Worm (Caenorhabditis elegans) whole organism, L4 larva: ENCODE measurements around the gene Y51H4A.938.
"Not testable (repeated sequence)": the region's sequence is repeated elsewhere in the genome, so short reads cannot be mapped to it uniquely, and the experiment has no call there.

Experiments
- D1046.2 ChIP-seq: fragments of 200-800 bp; sonication (Bioruptor generic); IDR thresholded peaks from 2 replicates; pipeline ENCODE4 v1.3.6; 2022; ENCODE audit warnings: missing genetic modification characterization, missing compliant biosample characterization
- T26A8.4 ChIP-seq: fragments of 200-800 bp; sonication (Bioruptor generic); IDR thresholded peaks from 2 replicates; pipeline ENCODE4 v1.3.6; 2022; ENCODE audit warnings: missing genetic modification characterization, missing compliant biosample characterization
- Y105C5A.15 ChIP-seq: fragments of 200-800 bp; sonication (Bioruptor generic); IDR thresholded peaks from 2 replicates; pipeline ENCODE4 v1.3.6; 2022; ENCODE audit warnings: missing genetic modification characterization, missing compliant biosample characterization
- Y48G9A.11 ChIP-seq: fragments of 200-800 bp; sonication (Bioruptor generic); IDR thresholded peaks from 2 replicates; pipeline ENCODE4 v1.3.6; 2022; ENCODE audit warnings: missing genetic modification reagents, missing genetic modification characterization, missing compliant biosample characterization
- Y5F2A.4 ChIP-seq: fragments of 200-800 bp; sonication (Bioruptor generic); optimal IDR thresholded peaks from 2 replicates; lab custom pipeline; 2018; ENCODE audit warnings: mild to moderate bottlenecking, missing genetic modification characterization, missing compliant biosample characterization
- ZK546.5 ChIP-seq, 2 experiments: sonication (generic microtip); optimal IDR thresholded peaks; 2 replicates each; lab custom pipeline; 2017; ENCODE audit warnings: missing biosample characterization in 2 of 2, missing genetic modification characterization in 2 of 2
- aha-1 ChIP-seq: fragments of 150-350 bp; peaks from one replicate; lab custom pipeline; 2014; ENCODE audit warnings: missing biosample characterization, missing genetic modification characterization
- aly-2 ChIP-seq: sonication (generic microtip); optimal IDR thresholded peaks from 2 replicates; lab custom pipeline; 2018; ENCODE audit warnings: missing biosample characterization, missing genetic modification characterization
- ama-1 ChIP-seq: fragments of 150-350 bp; optimal IDR thresholded peaks from 2 replicates; lab custom pipeline; 2014; ENCODE audit warnings: inconsistent platforms, mixed read lengths
- arid-1 ChIP-seq: fragments of 200-800 bp; sonication (Bioruptor generic); conservative IDR thresholded peaks from 2 replicates; pipeline ENCODE4 v1.3.6; 2022; ENCODE audit warnings: missing genetic modification reagents, missing genetic modification characterization, missing compliant biosample characterization
- attf-4 ChIP-seq: sonication (generic microtip); optimal IDR thresholded peaks from 3 replicates; lab custom pipeline; 2017; ENCODE audit warnings: missing biosample characterization, missing genetic modification characterization
- ceh-28 ChIP-seq: fragments of 150-350 bp; optimal IDR thresholded peaks from 2 replicates; lab custom pipeline; 2014; ENCODE audit warnings: missing biosample characterization, missing genetic modification reagents, missing genetic modification characterization
- ceh-82 ChIP-seq: sonication (generic microtip); optimal IDR thresholded peaks from 2 replicates; lab custom pipeline; 2017; ENCODE audit warnings: missing biosample characterization, missing genetic modification characterization
- ces-1 ChIP-seq: fragments of 150-350 bp; sonication (generic microtip); optimal IDR thresholded peaks from 4 replicates; lab custom pipeline; 2014; ENCODE audit warnings: missing biosample characterization, missing genetic modification reagents, missing genetic modification characterization
- daf-12 ChIP-seq: fragments of 150-350 bp; optimal IDR thresholded peaks from 2 replicates; lab custom pipeline; 2014; ENCODE audit warnings: missing biosample characterization, missing genetic modification reagents, missing genetic modification characterization
- daf-16 ChIP-seq, 3 experiments: sonication (generic microtip); optimal IDR thresholded peaks; 2 replicates each; lab custom pipeline; 2016 to 2017; ENCODE audit warnings: missing genetic modification characterization in 3 of 3, missing genetic modification reagents in 3 of 3, mild to moderate bottlenecking in 2 of 3, missing compliant biosample characterization in 2 of 3, missing biosample characterization in 1 of 3, moderate library complexity in 1 of 3
- dmd-8 ChIP-seq: fragments of 200-800 bp; sonication (Bioruptor generic); IDR thresholded peaks from 2 replicates; pipeline ENCODE4 v1.3.6; 2022; ENCODE audit warnings: missing genetic modification characterization, missing compliant biosample characterization
- dpl-1 ChIP-seq: fragments of 150-350 bp; optimal IDR thresholded peaks from 2 replicates; lab custom pipeline; 2014; ENCODE audit warnings: missing biosample characterization, missing genetic modification reagents, missing genetic modification characterization
- dve-1 ChIP-seq: sonication (generic microtip); optimal IDR thresholded peaks from 2 replicates; lab custom pipeline; 2017; ENCODE audit warnings: antibody characterized with exemption, mild to moderate bottlenecking, missing genetic modification characterization, missing compliant biosample characterization; ENCODE audit not compliant: insufficient read depth
- egl-27 ChIP-seq: sonication (generic microtip); optimal IDR thresholded peaks from 3 replicates; lab custom pipeline; 2017; ENCODE audit warnings: missing biosample characterization, missing genetic modification reagents, missing genetic modification characterization
- hif-1 ChIP-seq, 2 experiments: sonication (generic microtip); optimal IDR thresholded peaks; 2 replicates each; lab custom pipeline; 2016 to 2017; ENCODE audit warnings: missing compliant biosample characterization in 2 of 2, missing genetic modification characterization in 2 of 2, missing genetic modification reagents in 2 of 2, missing genotype in 2 of 2, mild to moderate bottlenecking in 1 of 2
- hmg-1.1 ChIP-seq: fragments of 200-800 bp; sonication (Bioruptor generic); IDR thresholded peaks from 2 replicates; pipeline ENCODE4 v1.3.6; 2022; ENCODE audit warnings: missing genetic modification reagents, missing genetic modification characterization, missing compliant biosample characterization
- lin-38 ChIP-seq: fragments of 200-800 bp; sonication (Bioruptor generic); IDR thresholded peaks from 2 replicates; pipeline ENCODE4 v1.3.6; 2022; ENCODE audit warnings: missing genetic modification reagents, missing genetic modification characterization, missing compliant biosample characterization
- madf-5 ChIP-seq, 2 experiments: fragments of 200-800 bp; sonication (Bioruptor generic); IDR thresholded peaks; 2 replicates each; pipeline ENCODE4 v1.3.6; 2022; ENCODE audit warnings: missing compliant biosample characterization in 2 of 2, missing genetic modification characterization in 2 of 2
- mep-1 ChIP-seq: fragments of 150-350 bp; sonication (generic microtip); optimal IDR thresholded peaks from 3 replicates; lab custom pipeline; 2014; ENCODE audit warnings: missing biosample characterization, missing genetic modification characterization
- mes-2 ChIP-seq: sonication (generic microtip); optimal IDR thresholded peaks from 2 replicates; lab custom pipeline; 2016; ENCODE audit warnings: missing genotype, mild to moderate bottlenecking, missing genetic modification characterization, missing compliant biosample characterization; ENCODE audit not compliant: poor library complexity, severe bottlenecking
- nhr-25 ChIP-seq: sonication (generic microtip); optimal IDR thresholded peaks from 2 replicates; lab custom pipeline; 2017; ENCODE audit warnings: missing genetic modification characterization, mild to moderate bottlenecking, missing compliant biosample characterization, antibody characterized with exemption, moderate library complexity, borderline replicate concordance; ENCODE audit not compliant: insufficient read depth
- nhr-42 ChIP-seq: fragments of 200-800 bp; sonication (Bioruptor generic); IDR thresholded peaks from 2 replicates; pipeline ENCODE4 v1.3.6; 2022; ENCODE audit warnings: missing genetic modification characterization, missing compliant biosample characterization
- pha-4 ChIP-seq, 2 experiments: fragments of 150-350 bp in 1 of 2; fragments of 200-800 bp in 1 of 2; sonication (Bioruptor generic) in 1 of 2; IDR thresholded peaks in 1 of 2; optimal IDR thresholded peaks in 1 of 2; 2 replicates each; pipeline versions ENCODE4 v1.3.6 to Lab custom; 2014 to 2022; ENCODE audit warnings: missing genetic modification characterization in 2 of 2, missing genetic modification reagents in 2 of 2, missing biosample characterization in 1 of 2, missing compliant biosample characterization in 1 of 2
- php-3 ChIP-seq: fragments of 200-800 bp; sonication (Bioruptor generic); IDR thresholded peaks from 2 replicates; pipeline ENCODE4 v1.3.6; 2022; ENCODE audit warnings: missing genetic modification reagents, missing genetic modification characterization, missing compliant biosample characterization
- pqm-1 ChIP-seq: sonication (generic microtip); optimal IDR thresholded peaks from 2 replicates; lab custom pipeline; 2017; ENCODE audit warnings: missing biosample characterization, missing genetic modification characterization
- set-16 ChIP-seq: fragments of 200-800 bp; sonication (Bioruptor generic); IDR thresholded peaks from 2 replicates; pipeline ENCODE4 v1.3.6; 2022; ENCODE audit warnings: missing genetic modification reagents, missing genetic modification characterization, missing compliant biosample characterization
- snpc-1.2 ChIP-seq: fragments of 200-800 bp; sonication (Bioruptor generic); IDR thresholded peaks from 2 replicates; pipeline ENCODE4 v1.3.6; 2022; ENCODE audit warnings: missing genetic modification reagents, missing genetic modification characterization, missing compliant biosample characterization
- spr-3 ChIP-seq: fragments of 200-800 bp; sonication (Bioruptor generic); optimal IDR thresholded peaks from 2 replicates; lab custom pipeline; 2018; ENCODE audit warnings: mild to moderate bottlenecking, missing genetic modification characterization, missing compliant biosample characterization
- unc-62 ChIP-seq, 3 experiments: fragments of 150-350 bp in 1 of 3; sonication (generic microtip); optimal IDR thresholded peaks in 2 of 3; peaks in 1 of 3; 1 replicate in 1 of 3; 2 replicates in 2 of 3; lab custom pipeline; 2014 to 2017; ENCODE audit warnings: missing biosample characterization in 3 of 3, missing genetic modification characterization in 3 of 3, missing genetic modification reagents in 3 of 3, missing genotype in 1 of 3
- vab-7 ChIP-seq: fragments of 200-800 bp; sonication (Bioruptor generic); IDR thresholded peaks from 2 replicates; pipeline ENCODE4 v1.3.6; 2022; ENCODE audit warnings: missing genetic modification reagents, missing genetic modification characterization, missing compliant biosample characterization
- zag-1 ChIP-seq: fragments of 150-350 bp; optimal IDR thresholded peaks from 2 replicates; lab custom pipeline; 2014; ENCODE audit warnings: missing biosample characterization, missing genetic modification characterization
- zfp-2 ChIP-seq: sonication (generic microtip); optimal IDR thresholded peaks from 2 replicates; lab custom pipeline; 2016; ENCODE audit warnings: mild to moderate bottlenecking, missing genetic modification characterization, missing compliant biosample characterization
- zfp-3 ChIP-seq: fragments of 200-800 bp; sonication (Bioruptor generic); conservative IDR thresholded peaks from 2 replicates; pipeline ENCODE4 v1.3.6; 2022; ENCODE audit warnings: missing genetic modification reagents, missing genetic modification characterization, missing compliant biosample characterization
- zip-11 ChIP-seq: fragments of 200-800 bp; sonication (Bioruptor generic); IDR thresholded peaks from 2 replicates; pipeline ENCODE4 v1.3.6; 2022; ENCODE audit warnings: missing genetic modification characterization, missing compliant biosample characterization
- ztf-11 ChIP-seq: fragments of 150-350 bp; optimal IDR thresholded peaks from 2 replicates; lab custom pipeline; 2014; ENCODE audit warnings: missing biosample characterization, missing genetic modification characterization

Y51H4A.938 gene

ce11 chrIV:16482143-16482542 lies 1.2 kb downstream of the Y51H4A.938 start:
- TF ChIP-seq zip-11 (peak; percentile 9; the same call in 1 of the 2 replicates), D1046.2 (0 out of 2 replicates have a peak, but pooled peaks have one; percentile 15), arid-1 (GFP tag; lab: Robert Waterston, UW) (0 out of 2 replicates have a peak, but pooled peaks have one; percentile 38), pha-4 (GFP tag; IDR thresholded peaks at IDR 0.05; lab: Robert Waterston, UW) (peak; percentile 28; the same call in 1 of the 2 replicates), vab-7 (GFP tag; lab: Robert Waterston, UW) (peak; percentile 63), Y48G9A.11 (GFP tag; lab: Robert Waterston, UW) (0 out of 2 replicates have a peak, but pooled peaks have one; percentile 21), madf-5 (GFP tag; IDR thresholded peaks at IDR 0.05; lab: Robert Waterston, UW) (0 out of 4 replicates have a peak, but pooled peaks of 1 of the 2 experiments have one; percentile 62), snpc-1.2 (peak; percentile 95), lin-38 (peak; percentile 60)
- not testable (repeated sequence) for TF ChIP-seq pha-4 (tag; optimal IDR thresholded peaks at IDR 0.05; lab: Kevin White, UChicago)
- TF ChIP-seq, all 104 proteins: peak for 9; not testable (repeated sequence) for 95

ce11 chrIV:16482790-16483189 lies 1.8 kb downstream of the Y51H4A.938 start:
- TF ChIP-seq ama-1 (peak; percentile 58), egl-27 (tag; lab: Kevin White, UChicago) (no peak), aha-1 (peak; percentile 0), T26A8.4 (GFP tag; lab: Robert Waterston, UW) (0 out of 2 replicates have a peak, but pooled peaks have one; percentile 11), ceh-28 (peak; percentile 58), mep-1 (tag; lab: Kevin White, UChicago) (peak; percentile 30), hif-1 (tag; optimal IDR thresholded peaks at IDR 0.05; lab: Kevin White, UChicago) (peak in 1 of 2 experiments; percentile 60), dmd-8 (0 out of 2 replicates have a peak, but pooled peaks have one; percentile 28), ceh-82 (tag; lab: Kevin White, UChicago) (no peak), zfp-3 (GFP tag; lab: Robert Waterston, UW) (0 out of 2 replicates have a peak, but pooled peaks have one; percentile 32), pqm-1 (tag; lab: Kevin White, UChicago) (no peak), php-3 (GFP tag; lab: Robert Waterston, UW) (peak; percentile 58; the same call in 1 of the 2 replicates), ZK546.5 (tag; optimal IDR thresholded peaks at IDR 0.05; lab: Kevin White, UChicago) (peak in 1 of 2 experiments; percentile 28), snpc-1.2 (peak; percentile 16), unc-62 (GFP tag; optimal IDR thresholded peaks at IDR 0.05 in 1 of 2; lab: Kevin White, UChicago) (peak in 1 of 2 experiments; percentile 20), unc-62 (tag; optimal IDR thresholded peaks at IDR 0.05; lab: Kevin White, UChicago) (no peak), nhr-25 (tag; lab: Kevin White, UChicago) (no peak), pha-4 (GFP tag; IDR thresholded peaks at IDR 0.05; lab: Robert Waterston, UW) (peak; percentile 52), pha-4 (tag; optimal IDR thresholded peaks at IDR 0.05; lab: Kevin White, UChicago) (no peak), zag-1 (no peak), daf-16 (GFP tag; optimal IDR thresholded peaks at IDR 0.05; lab: Kevin White, UChicago) (no peak), daf-16 (tag; optimal IDR thresholded peaks at IDR 0.05; lab: Kevin White, UChicago) (peak; percentile 40), dve-1 (tag; lab: Kevin White, UChicago) (peak; percentile 22), Y105C5A.15 (peak; percentile 36; the same call in 1 of the 2 replicates)

ce11 chrIV:16483273-16484204 lies 2.6 kb downstream of the Y51H4A.938 start:
- TF ChIP-seq snpc-1.2, result 0 out of 2 replicates have a peak, but pooled peaks have one; percentile 49
- TF ChIP-seq aly-2 (tag; lab: Kevin White, UChicago), result peak; percentile 23
- TF ChIP-seq ceh-28, result peak; percentile 64
- no peak for TF ChIP-seq ztf-11
- TF ChIP-seq aha-1, result peak; percentile 91
- TF ChIP-seq zfp-2, result no peak
- TF ChIP-seq zag-1, result no peak
- peak in 1 of 2 experiments; percentile 14 for TF ChIP-seq hif-1 (tag; optimal IDR thresholded peaks at IDR 0.05; lab: Kevin White, UChicago)
- no peak for TF ChIP-seq Y5F2A.4
- no peak for TF ChIP-seq set-16 (GFP tag; lab: Robert Waterston, UW)
- TF ChIP-seq attf-4 (tag; lab: Kevin White, UChicago), result no peak
- 0 out of 2 replicates have a peak, but pooled peaks have one; percentile 12 for TF ChIP-seq hmg-1.1 (GFP tag; lab: Robert Waterston, UW)
- TF ChIP-seq dpl-1 (GFP tag; lab: Kevin White, UChicago), result no peak
- TF ChIP-seq lin-38, result 0 out of 2 replicates have a peak, but pooled peaks have one; percentile 2
- TF ChIP-seq nhr-42 (GFP tag; lab: Robert Waterston, UW), result no peak
- no peak for TF ChIP-seq zfp-3 (GFP tag; lab: Robert Waterston, UW)
- TF ChIP-seq ces-1 (GFP tag; lab: Kevin White, UChicago), result no peak
- peak; percentile 46 for TF ChIP-seq mes-2 (tag; lab: Kevin White, UChicago)
- no peak for TF ChIP-seq spr-3 (GFP tag; lab: Kevin White, UChicago)
- TF ChIP-seq daf-12, result no peak
